Fruit fly (Drosophila melanogaster) whole organism, embryonic: ENCODE results near the gene CG3408.

Source experiments
- Adf1 ChIP-seq: fragments of 200-800 bp; sonication (Bioruptor generic); IDR thresholded peaks from 2 replicates; pipeline ENCODE4 v1.3.6; 2022; ENCODE audit warnings: missing biosample characterization, missing genetic modification characterization
- Blimp-1 ChIP-seq: fragments of 200-800 bp; sonication (Bioruptor generic); optimal IDR thresholded peaks from 3 replicates; lab custom pipeline; 2018; ENCODE audit warnings: missing biosample characterization, missing genetic modification characterization, mild to moderate bottlenecking, moderate library complexity, missing genetic modification reagents
- CG10209 ChIP-seq: fragments of 200-800 bp; sonication (Bioruptor generic); optimal IDR thresholded peaks from 3 replicates; lab custom pipeline; 2017; ENCODE audit warnings: missing biosample characterization, mild to moderate bottlenecking, missing genetic modification characterization, missing genetic modification reagents
- CG11695 ChIP-seq: fragments of 200-800 bp; sonication (Bioruptor generic); IDR thresholded peaks from 3 replicates; pipeline ENCODE4 v1.3.6; 2022; ENCODE audit warnings: missing biosample characterization, missing genetic modification characterization
- CG12744 ChIP-seq: fragments of 200-800 bp; sonication (Bioruptor generic); optimal IDR thresholded peaks from 2 replicates; lab custom pipeline; 2016; ENCODE audit warnings: missing biosample characterization, missing genetic modification characterization
- CG12769 ChIP-seq: fragments of 200-800 bp; sonication (Bioruptor generic); optimal IDR thresholded peaks from 2 replicates; lab custom pipeline; 2019; ENCODE audit warnings: missing biosample characterization, mild to moderate bottlenecking, missing genetic modification characterization, moderate library complexity
- CG13624 ChIP-seq: fragments of 200-800 bp; sonication (Bioruptor generic); optimal IDR thresholded peaks from 2 replicates; lab custom pipeline; 2016; ENCODE audit warnings: missing biosample characterization, missing genetic modification characterization
- CG15601 ChIP-seq: fragments of 200-800 bp; sonication (Bioruptor generic); optimal IDR thresholded peaks from 3 replicates; lab custom pipeline; 2019; ENCODE audit warnings: missing biosample characterization, mild to moderate bottlenecking, missing genetic modification characterization, moderate library complexity
- CG15696 ChIP-seq: fragments of 200-800 bp; sonication (Bioruptor generic); optimal IDR thresholded peaks from 2 replicates; lab custom pipeline; 2019; ENCODE audit warnings: missing biosample characterization, mild to moderate bottlenecking, missing genetic modification characterization, moderate library complexity
- CG1647 ChIP-seq: fragments of 200-800 bp; sonication (Bioruptor generic); optimal IDR thresholded peaks from 3 replicates; lab custom pipeline; 2016; ENCODE audit warnings: missing biosample characterization, missing genetic modification characterization
- CG16779 ChIP-seq: fragments of 200-800 bp; sonication (Bioruptor generic); IDR thresholded peaks from 2 replicates; pipeline ENCODE4 v1.3.6; 2022; ENCODE audit warnings: missing biosample characterization, missing genetic modification characterization
- CG17328 ChIP-seq: fragments of 200-800 bp; sonication (Bioruptor generic); IDR thresholded peaks from 2 replicates; pipeline ENCODE4 v1.3.6; 2022; ENCODE audit warnings: missing biosample characterization, missing genetic modification characterization
- CG17359 ChIP-seq: fragments of 200-800 bp; sonication (Bioruptor generic); optimal IDR thresholded peaks from 3 replicates; lab custom pipeline; 2018; ENCODE audit warnings: missing biosample characterization, mild to moderate bottlenecking, missing genetic modification characterization, moderate library complexity
- CG17361 ChIP-seq: fragments of 200-800 bp; sonication (Bioruptor generic); IDR thresholded peaks from 3 replicates; pipeline ENCODE4 v1.3.6; 2022; ENCODE audit warnings: missing biosample characterization, missing genetic modification characterization
- CG2712 ChIP-seq: fragments of 200-800 bp; optimal IDR thresholded peaks from 3 replicates; lab custom pipeline; 2019; ENCODE audit warnings: missing biosample characterization, mild to moderate bottlenecking, missing genetic modification characterization, moderate library complexity
- CG30403 ChIP-seq: fragments of 200-800 bp; sonication (Bioruptor generic); optimal IDR thresholded peaks from 3 replicates; lab custom pipeline; 2016; ENCODE audit warnings: missing biosample characterization, missing genetic modification characterization
- CG4424 ChIP-seq: fragments of 200-800 bp; sonication (Bioruptor generic); optimal IDR thresholded peaks from 3 replicates; lab custom pipeline; 2016; ENCODE audit warnings: missing biosample characterization, missing genetic modification characterization
- CG9876 ChIP-seq: fragments of 200-800 bp; sonication (Bioruptor generic); optimal IDR thresholded peaks from 2 replicates; lab custom pipeline; 2016; ENCODE audit warnings: missing biosample characterization, missing genetic modification characterization
- Dfd ChIP-seq, 2 experiments: fragments of >200 bp; optimal IDR thresholded peaks; 2 replicates each; lab custom pipeline; 2017; ENCODE audit warnings: missing biosample characterization in 2 of 2, missing genetic modification characterization in 2 of 2
- E2f1 ChIP-seq: fragments of 200-800 bp; sonication (Bioruptor generic); IDR thresholded peaks from 2 replicates; pipeline ENCODE4 v1.3.6; 2022; ENCODE audit warnings: missing biosample characterization, missing genetic modification characterization
- Hey ChIP-seq: fragments of 200-800 bp; sonication (Bioruptor generic); optimal IDR thresholded peaks from 3 replicates; lab custom pipeline; 2018; ENCODE audit warnings: missing biosample characterization, mild to moderate bottlenecking, missing genetic modification characterization
- MBD-R2 ChIP-seq: fragments of 200-800 bp; sonication (Bioruptor generic); IDR thresholded peaks from 2 replicates; pipeline ENCODE4 v1.3.6; 2022; ENCODE audit warnings: missing biosample characterization, missing genetic modification characterization
- Max ChIP-seq: fragments of 200-800 bp; sonication (Bioruptor generic); optimal IDR thresholded peaks from 2 replicates; lab custom pipeline; 2016; ENCODE audit warnings: missing biosample characterization, mild to moderate bottlenecking, missing genetic modification characterization
- Mes4 ChIP-seq: fragments of 200-800 bp; sonication (Bioruptor generic); optimal IDR thresholded peaks from 2 replicates; lab custom pipeline; 2016; ENCODE audit warnings: missing biosample characterization, missing genetic modification characterization
- NC2α ChIP-seq: fragments of 200-800 bp; sonication (Bioruptor generic); optimal IDR thresholded peaks from 2 replicates; lab custom pipeline; 2016; ENCODE audit warnings: missing biosample characterization, missing genetic modification characterization
- Poxn ChIP-seq: fragments of 200-800 bp; sonication (Bioruptor generic); IDR thresholded peaks from 2 replicates; pipeline ENCODE4 v1.3.6; 2022; ENCODE audit warnings: missing biosample characterization, missing genetic modification characterization
- Rfx ChIP-seq: fragments of 200-800 bp; sonication (Bioruptor generic); IDR thresholded peaks from 2 replicates; pipeline ENCODE4 v1.3.6; 2022; ENCODE audit warnings: missing biosample characterization, missing genetic modification characterization
- Sin3A ChIP-seq: fragments of >200 bp; optimal IDR thresholded peaks from 2 replicates; lab custom pipeline; 2018
- Sox102F ChIP-seq: fragments of 200-800 bp; sonication (Bioruptor generic); optimal IDR thresholded peaks from 2 replicates; lab custom pipeline; 2018; ENCODE audit warnings: missing biosample characterization, mild to moderate bottlenecking, missing genetic modification characterization, moderate library complexity
- Usf ChIP-seq: fragments of 200-800 bp; sonication (Bioruptor generic); optimal IDR thresholded peaks from 2 replicates; lab custom pipeline; 2017; ENCODE audit warnings: missing genotype, missing biosample characterization, missing genetic modification characterization
- ara ChIP-seq: fragments of 200-800 bp; sonication (Bioruptor generic); IDR thresholded peaks from 2 replicates; pipeline ENCODE4 v1.3.6; 2022; ENCODE audit warnings: missing biosample characterization, missing genetic modification characterization
- ase ChIP-seq: fragments of 200-800 bp; sonication (Bioruptor generic); IDR thresholded peaks from 3 replicates; pipeline ENCODE4 v1.3.6; 2022; ENCODE audit warnings: missing biosample characterization, missing genetic modification characterization
- bab2 ChIP-seq: fragments of 200-800 bp; sonication (Bioruptor generic); optimal IDR thresholded peaks from 2 replicates; lab custom pipeline; 2016; ENCODE audit warnings: missing biosample characterization, missing genetic modification characterization
- cwo ChIP-seq: fragments of 200-800 bp; sonication (Bioruptor generic); optimal IDR thresholded peaks from 3 replicates; lab custom pipeline; 2017; ENCODE audit warnings: missing biosample characterization, missing genetic modification characterization, mild to moderate bottlenecking, moderate library complexity, missing genetic modification reagents
- dysf ChIP-seq: fragments of 200-800 bp; sonication (Bioruptor generic); IDR thresholded peaks from 3 replicates; pipeline ENCODE4 v1.3.6; 2022; ENCODE audit warnings: missing biosample characterization, missing genetic modification characterization
- eyg ChIP-seq: fragments of 200-800 bp; sonication (Bioruptor generic); optimal IDR thresholded peaks from 3 replicates; lab custom pipeline; 2016; ENCODE audit warnings: missing biosample characterization, missing genetic modification characterization
- ftz-f1 ChIP-seq: fragments of 200-800 bp; sonication (Bioruptor generic); optimal IDR thresholded peaks from 2 replicates; lab custom pipeline; 2016; ENCODE audit warnings: missing biosample characterization, missing genetic modification characterization
- gro ChIP-seq: fragments of 200-800 bp; sonication (Bioruptor generic); optimal IDR thresholded peaks from 2 replicates; lab custom pipeline; 2016; ENCODE audit warnings: missing biosample characterization, missing genetic modification characterization
- h ChIP-seq: fragments of >200 bp; optimal IDR thresholded peaks from 2 replicates; lab custom pipeline; 2017
- ken ChIP-seq: fragments of 200-800 bp; sonication (Bioruptor generic); IDR thresholded peaks from 3 replicates; pipeline ENCODE4 v1.3.6; 2022; ENCODE audit warnings: missing biosample characterization, missing genetic modification characterization
- luna ChIP-seq: fragments of 200-800 bp; sonication (Bioruptor generic); optimal IDR thresholded peaks from 2 replicates; lab custom pipeline; 2016; ENCODE audit warnings: missing biosample characterization, missing genetic modification characterization
- mam ChIP-seq: fragments of 200-800 bp; sonication (Bioruptor generic); optimal IDR thresholded peaks from 3 replicates; lab custom pipeline; 2016; ENCODE audit warnings: missing biosample characterization, missing genetic modification characterization
- mirr ChIP-seq: fragments of 200-800 bp; sonication (Bioruptor generic); optimal IDR thresholded peaks from 3 replicates; lab custom pipeline; 2018; ENCODE audit warnings: missing biosample characterization, mild to moderate bottlenecking, missing genetic modification characterization
- org-1 ChIP-seq: fragments of 200-800 bp; sonication (Bioruptor generic); optimal IDR thresholded peaks from 2 replicates; lab custom pipeline; 2017; ENCODE audit warnings: missing biosample characterization, missing genetic modification characterization
- salm ChIP-seq: fragments of 200-800 bp; sonication (Bioruptor generic); optimal IDR thresholded peaks from 2 replicates; lab custom pipeline; 2018; ENCODE audit warnings: missing biosample characterization, mild to moderate bottlenecking, missing genetic modification characterization
- sc ChIP-seq, 3 experiments: fragments of >200 bp in 2 of 3; fragments of 200-800 bp in 1 of 3; sonication (Bioruptor generic) in 1 of 3; optimal IDR thresholded peaks; 2 replicates in 2 of 3; 3 replicates in 1 of 3; lab custom pipeline; 2017; ENCODE audit warnings: mild to moderate bottlenecking in 1 of 3, missing biosample characterization in 1 of 3, missing genetic modification characterization in 1 of 3, missing genetic modification reagents in 1 of 3
- sim ChIP-seq: fragments of 200-800 bp; sonication (Bioruptor generic); IDR thresholded peaks from 2 replicates; pipeline ENCODE4 v1.3.6; 2022; ENCODE audit warnings: missing biosample characterization, missing genetic modification characterization
- tio ChIP-seq: fragments of 200-800 bp; sonication (Bioruptor generic); optimal IDR thresholded peaks from 2 replicates; lab custom pipeline; 2017; ENCODE audit warnings: missing biosample characterization, missing genetic modification characterization, inconsistent platforms
- tll ChIP-seq, 2 experiments: fragments of 200-800 bp in 1 of 2; fragments of >200 bp in 1 of 2; sonication (Bioruptor generic) in 1 of 2; optimal IDR thresholded peaks; 2 replicates each; lab custom pipeline; 2017 to 2019; ENCODE audit warnings: missing biosample characterization in 2 of 2, missing genetic modification characterization in 2 of 2, mild to moderate bottlenecking in 1 of 2, moderate library complexity in 1 of 2
- tx ChIP-seq: fragments of 200-800 bp; sonication (Bioruptor generic); optimal IDR thresholded peaks from 2 replicates; lab custom pipeline; 2016; ENCODE audit warnings: missing biosample characterization, missing genetic modification characterization

Gene CG3408

DNA sequence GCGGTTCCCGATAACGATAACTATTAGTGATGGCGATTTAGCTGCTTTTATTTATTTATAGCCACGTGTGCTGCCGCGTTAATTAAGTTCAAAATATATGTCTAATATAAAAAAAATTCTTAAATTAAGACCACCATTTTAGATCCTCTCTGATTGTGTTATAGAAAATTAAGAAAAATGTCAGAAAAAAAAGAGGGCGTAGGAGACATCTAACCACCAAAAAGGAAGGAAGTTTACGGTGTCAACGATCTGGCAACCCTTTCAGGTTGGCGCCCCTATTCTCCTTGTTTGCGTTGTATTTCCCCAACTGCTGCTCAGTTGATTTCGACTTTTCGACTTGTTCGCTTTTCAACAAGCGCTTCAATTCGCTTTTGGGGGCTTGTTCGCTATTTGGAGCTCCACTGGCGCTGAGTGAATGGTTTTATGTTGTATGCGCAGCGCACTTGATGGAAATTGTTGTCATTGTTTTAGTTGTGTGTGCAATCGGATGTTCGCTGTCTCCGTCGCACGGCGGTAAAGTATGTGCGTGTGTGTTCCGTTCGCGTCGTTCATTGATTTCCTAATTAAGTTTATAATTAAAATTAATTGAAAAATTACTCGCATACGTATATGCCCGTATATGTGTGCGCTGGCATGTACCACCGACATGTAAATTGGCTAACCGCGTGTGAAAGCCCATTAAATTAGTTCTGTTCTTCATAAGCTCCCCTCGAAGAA, 48.5 kb downstream of the CG3408 start, which contains the start of the genes CG3434 and CG44838 (continued):
- TF ChIP-seq ftz-f1 (GFP tag; lab: Kevin White, UChicago) (peak; percentile 13), CG15601 (tag; lab: Kevin White, UChicago) (peak; percentile 98), salm (tag; lab: Kevin White, UChicago) (peak; percentile 37), bab2 (peak; percentile 76), CG4424 (GFP tag; lab: Kevin White, UChicago) (peak; percentile 84), tx (peak; percentile 62), org-1 (GFP tag; lab: Kevin White, UChicago) (no peak), CG11695 (GFP tag; lab: Robert Waterston, UW) (peak; percentile 67; the same call in 2 of the 3 replicates), MBD-R2 (peak; percentile 74), CG16779 (no peak), mirr (peak; percentile 44), sc (optimal IDR thresholded peaks at IDR 0.05; lab: Kevin White, UChicago) (no peak), sc (GFP tag; optimal IDR thresholded peaks at IDR 0.05; lab: Kevin White, UChicago) (peak; percentile 70), Blimp-1 (GFP tag; lab: Kevin White, UChicago) (peak; percentile 70), ara (GFP tag; lab: Robert Waterston, UW) (peak; percentile 65), CG17359 (peak; percentile 79), ase (GFP tag; lab: Robert Waterston, UW) (peak; percentile 73), gro (GFP tag; lab: Kevin White, UChicago) (peak; percentile 64), CG10209 (GFP tag; lab: Kevin White, UChicago) (peak; percentile 68), CG15696 (tag; lab: Kevin White, UChicago) (peak; percentile 84), CG2712 (tag; lab: Kevin White, UChicago) (peak; percentile 86), CG30403 (GFP tag; lab: Kevin White, UChicago) (peak; percentile 88), cwo (peak; percentile 75), eyg (GFP tag; lab: Kevin White, UChicago) (no peak), CG12769 (peak; percentile 40), Dfd (GFP tag; optimal IDR thresholded peaks at IDR 0.05; lab: Kevin White, UChicago) (no peak), Adf1 (peak; percentile 62), luna (GFP tag; lab: Kevin White, UChicago) (peak; percentile 28), Max (GFP tag; lab: Kevin White, UChicago) (peak; percentile 88), CG17328 (GFP tag; lab: Robert Waterston, UW) (peak; percentile 74), mam (GFP tag; lab: Kevin White, UChicago) (peak; percentile 76), CG12744 (GFP tag; lab: Kevin White, UChicago) (peak; percentile 28), NC2α (GFP tag; lab: Kevin White, UChicago) (peak; percentile 39), ken (GFP tag; lab: Robert Waterston, UW) (peak; percentile 70; the same call in 1 of the 3 replicates), sim (no peak), CG17361 (GFP tag; lab: Robert Waterston, UW) (peak; percentile 86), tio (GFP tag; lab: Kevin White, UChicago) (peak; percentile 70), tll (GFP tag; optimal IDR thresholded peaks at IDR 0.05; lab: Kevin White, UChicago) (peak in 1 of 2 experiments; percentile 60), E2f1 (GFP tag; lab: Robert Waterston, UW) (peak; percentile 73), Usf (GFP tag; lab: Kevin White, UChicago) (peak; percentile 57), h (lab: Kevin White, UChicago) (no peak), CG1647 (GFP tag; lab: Kevin White, UChicago) (peak; percentile 67), dysf (GFP tag; lab: Robert Waterston, UW) (peak; percentile 76), Sox102F (GFP tag; lab: Kevin White, UChicago) (peak; percentile 79), Poxn (GFP tag; lab: Robert Waterston, UW) (0 out of 2 replicates have a peak, but pooled peaks have one; percentile 28), Hey (tag; lab: Kevin White, UChicago) (peak; percentile 9), CG9876 (GFP tag; lab: Kevin White, UChicago) (peak; percentile 35), CG13624 (GFP tag; lab: Kevin White, UChicago) (peak; percentile 66), Mes4 (GFP tag; lab: Kevin White, UChicago) (peak; percentile 68), Sin3A (lab: Kevin White, UChicago) (peak; percentile 2), Rfx (GFP tag; lab: Robert Waterston, UW) (peak; percentile 85)
